Worm (Caenorhabditis elegans): ENCODE measurements around the gene zip-5.

Gene zip-5

DNA sequence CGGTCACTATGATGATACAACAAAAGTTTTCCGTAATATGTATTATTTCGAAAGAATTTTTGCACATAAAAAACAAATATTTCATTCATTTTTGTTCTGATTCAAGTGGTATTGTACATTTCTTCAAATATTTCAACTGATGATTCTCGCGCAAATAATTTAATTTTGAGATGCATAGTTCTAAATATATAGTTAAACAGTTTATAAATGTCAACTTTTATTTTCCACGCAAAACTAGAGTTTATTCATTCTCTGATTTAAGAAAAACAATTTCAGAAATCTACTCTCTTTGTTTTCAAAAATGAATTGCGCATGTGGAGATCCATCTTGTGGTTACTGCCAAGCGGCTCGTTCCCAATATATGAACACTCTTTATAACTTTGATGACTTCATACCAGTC, at the start of gene zip-5:
Gene zip-5, plus strand, starts transcription at position 301 of the 400 bp plus-strand sequence.
- no peak for TF ChIP-seq hmg-1.2 (GFP tag; IDR thresholded peaks at IDR 0.05)
- TF ChIP-seq lin-26 (GFP tag; IDR thresholded peaks at IDR 0.05) = no peak
- no peak for TF ChIP-seq lin-35 (GFP tag; optimal IDR thresholded peaks at IDR 0.05)
- no peak for TF ChIP-seq die-1 (tag; optimal IDR thresholded peaks at IDR 0.05)
- no peak for TF ChIP-seq rpc-1 (optimal IDR thresholded peaks at IDR 0.05)
- no peak for TF ChIP-seq rpc-1 (tag; optimal IDR thresholded peaks at IDR 0.05)
- no peak for TF ChIP-seq rec-8 (tag; optimal IDR thresholded peaks at IDR 0.05)
- no peak for TF ChIP-seq snpc-4 (GFP tag; optimal IDR thresholded peaks at IDR 0.05)
- no peak for TF ChIP-seq snpc-4 (tag; optimal IDR thresholded peaks at IDR 0.05)
- TF ChIP-seq efl-1 (GFP tag; optimal IDR thresholded peaks at IDR 0.05) = no peak
- no peak for TF ChIP-seq nhr-120 (GFP tag; IDR thresholded peaks at IDR 0.05)
- TF ChIP-seq T26A5.8 (tag; optimal IDR thresholded peaks at IDR 0.05) = no peak
- TF ChIP-seq unc-62 (GFP tag; optimal IDR thresholded peaks at IDR 0.05) = no peak
- no peak for TF ChIP-seq nfyb-1 (GFP tag; IDR thresholded peaks at IDR 0.05)
- TF ChIP-seq C17E4.6 (GFP tag; IDR thresholded peaks at IDR 0.05) = no peak
- TF ChIP-seq ceh-91 (GFP tag; IDR thresholded peaks at IDR 0.05) = no peak
- no peak for TF ChIP-seq fkh-3 (tag; optimal IDR thresholded peaks at IDR 0.05)
- no peak for TF ChIP-seq pbrm-1 (GFP tag; IDR thresholded peaks at IDR 0.05)
- TF ChIP-seq sdz-38 (tag; optimal IDR thresholded peaks at IDR 0.05) = no peak
- no peak for TF ChIP-seq snpc-3.4 (tag; optimal IDR thresholded peaks at IDR 0.05)
- TF ChIP-seq Y95B8A.8 (GFP tag; IDR thresholded peaks at IDR 0.05) = no peak
- TF ChIP-seq lir-1 (GFP tag; conservative IDR thresholded peaks at IDR 0.05) = no peak

DNA sequence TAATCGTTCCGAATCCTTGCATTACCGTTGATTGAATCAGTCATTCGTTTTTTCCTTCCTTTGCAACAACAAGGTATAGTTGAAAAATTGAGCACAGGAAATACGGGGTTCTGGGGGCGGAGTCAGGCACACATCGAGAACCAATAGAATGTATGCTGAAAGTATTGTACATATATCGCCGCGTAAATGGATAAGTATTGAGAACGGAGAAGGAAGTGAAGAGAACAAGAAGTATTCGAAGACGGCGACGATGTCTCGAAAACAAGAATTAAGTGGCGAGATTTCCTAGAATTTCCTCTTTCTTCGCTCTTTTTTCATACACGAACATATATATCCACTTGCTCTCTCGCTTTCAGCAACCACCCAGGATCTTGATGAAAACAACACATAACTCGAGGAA, 43.3 kb upstream of the zip-5 start:
- no peak for TF ChIP-seq B0336.3 (GFP tag; IDR thresholded peaks at IDR 0.05)
- no peak for TF ChIP-seq him-1 (tag; optimal IDR thresholded peaks at IDR 0.05)
- TF ChIP-seq pbrm-1 (GFP tag; IDR thresholded peaks at IDR 0.05) = no peak

DNA sequence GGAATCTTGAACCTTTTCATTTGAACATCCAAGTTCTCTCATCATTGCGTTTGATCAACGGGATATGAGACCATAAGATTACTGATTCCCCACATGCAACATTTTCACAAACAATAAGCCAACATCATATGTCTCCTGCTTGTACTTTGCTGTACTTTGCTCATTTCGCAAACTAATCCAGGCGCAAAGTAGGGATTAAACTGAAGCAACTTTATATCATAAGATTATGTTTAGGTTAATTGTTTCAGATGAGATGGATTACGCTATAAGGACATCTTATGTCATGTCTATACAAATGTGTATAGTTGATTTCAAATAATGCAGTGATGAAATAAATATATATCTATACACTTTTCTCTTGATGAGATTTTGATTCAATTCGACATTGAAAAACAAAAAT, 34.8 kb upstream of the zip-5 start:
- TF ChIP-seq atf-7 (tag; optimal IDR thresholded peaks at IDR 0.05) = no peak
- no peak for TF ChIP-seq snpc-1.1 (tag; optimal IDR thresholded peaks at IDR 0.05; ENCODE audit: insufficient read depth)
- TF ChIP-seq ztf-18 (tag; optimal IDR thresholded peaks at IDR 0.05) = no peak
- TF ChIP-seq egl-44 (GFP tag; IDR thresholded peaks at IDR 0.05) = no peak
- TF ChIP-seq rec-8 (tag; optimal IDR thresholded peaks at IDR 0.05) = no peak
- no peak for TF ChIP-seq him-1 (tag; optimal IDR thresholded peaks at IDR 0.05)

DNA sequence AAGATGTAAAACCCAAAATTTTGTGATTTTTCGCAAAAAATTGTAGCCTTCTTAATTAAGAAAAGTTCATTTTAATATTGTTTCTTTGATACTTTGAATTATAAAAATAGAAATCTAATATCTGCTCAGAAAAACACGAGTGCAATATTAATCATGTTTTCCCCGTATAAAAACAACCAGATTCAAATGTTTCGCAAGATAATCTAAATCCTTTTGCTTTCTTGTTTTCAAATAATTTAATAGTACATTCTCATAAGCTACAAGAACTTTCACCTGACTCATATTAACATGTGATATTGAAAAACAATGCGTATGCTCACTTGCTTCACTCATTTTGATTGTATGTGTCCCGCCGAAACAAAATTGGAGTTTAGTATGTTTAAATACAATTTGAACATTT, 29.0 kb upstream of the zip-5 start:
- TF ChIP-seq ets-4 (GFP tag; optimal IDR thresholded peaks at IDR 0.05) = no peak
- no peak for TF ChIP-seq dox-1 (GFP tag; IDR thresholded peaks at IDR 0.05)
- no peak for TF ChIP-seq chd-7 (tag; optimal IDR thresholded peaks at IDR 0.05)
- no peak for TF ChIP-seq hmg-1.2 (GFP tag; IDR thresholded peaks at IDR 0.05)
- TF ChIP-seq F10E7.11 (tag; optimal IDR thresholded peaks at IDR 0.05) = no peak
- no peak for TF ChIP-seq F57C9.4 (tag; optimal IDR thresholded peaks at IDR 0.05)
- TF ChIP-seq bed-1 (GFP tag; IDR thresholded peaks at IDR 0.05) = no peak
- TF ChIP-seq egl-44 (GFP tag; IDR thresholded peaks at IDR 0.05) = no peak
- no peak for TF ChIP-seq F52B5.7 (tag; optimal IDR thresholded peaks at IDR 0.05)
- TF ChIP-seq lin-26 (GFP tag; IDR thresholded peaks at IDR 0.05) = no peak
- no peak for TF ChIP-seq madf-10 (tag; optimal IDR thresholded peaks at IDR 0.05)
- TF ChIP-seq ztf-22 (GFP tag; optimal IDR thresholded peaks at IDR 0.05) = no peak
- no peak for TF ChIP-seq attf-6 (GFP tag; IDR thresholded peaks at IDR 0.05)
- no peak for TF ChIP-seq B0336.3 (GFP tag; IDR thresholded peaks at IDR 0.05)
- no peak for TF ChIP-seq Y95B8A.8 (GFP tag; IDR thresholded peaks at IDR 0.05)

All from whole organism, young adult.